Worm (Caenorhabditis elegans) whole organism, early embryonic: ENCODE data around the gene cox-18.

Experiments
- B0310.2 ChIP-seq: sonication (generic microtip); optimal IDR thresholded peaks from 2 replicates; lab custom pipeline; 2016; ENCODE audit warnings: mild to moderate bottlenecking, missing genetic modification characterization, missing compliant biosample characterization
- F13C5.2 ChIP-seq: sonication (generic microtip); optimal IDR thresholded peaks from 2 replicates; lab custom pipeline; 2017; ENCODE audit warnings: mild to moderate bottlenecking, missing genetic modification characterization, inconsistent platforms, missing compliant biosample characterization
- aly-1 ChIP-seq: sonication (generic microtip); optimal IDR thresholded peaks from 2 replicates; lab custom pipeline; 2016; ENCODE audit warnings: missing genetic modification characterization, missing compliant biosample characterization
- ama-1 ChIP-seq: fragments of 150-350 bp; optimal IDR thresholded peaks from 2 replicates; lab custom pipeline; 2014
- ceh-13 ChIP-seq: fragments of 200-800 bp; sonication (Bioruptor generic); optimal IDR thresholded peaks from 2 replicates; lab custom pipeline; 2018; ENCODE audit warnings: mild to moderate bottlenecking, missing genetic modification characterization, missing compliant biosample characterization
- ets-7 ChIP-seq: sonication (generic microtip); optimal IDR thresholded peaks from 2 replicates; lab custom pipeline; 2016; ENCODE audit warnings: missing genotype, missing genetic modification characterization, missing compliant biosample characterization
- flt-1 ChIP-seq: fragments of 200-800 bp; sonication (Bioruptor generic); IDR thresholded peaks from 2 replicates; pipeline ENCODE4 v1.3.6; 2022; ENCODE audit warnings: missing genetic modification characterization, missing compliant biosample characterization
- hmbx-1 ChIP-seq: sonication (generic microtip); optimal IDR thresholded peaks from 2 replicates; lab custom pipeline; 2016; ENCODE audit warnings: mild to moderate bottlenecking, missing genetic modification characterization, missing compliant biosample characterization
- hmg-4 ChIP-seq: fragments of 200-800 bp; sonication (Bioruptor generic); optimal IDR thresholded peaks from 2 replicates; lab custom pipeline; 2018; ENCODE audit warnings: mild to moderate bottlenecking, missing genetic modification characterization, missing compliant biosample characterization
- hnd-1 ChIP-seq: sonication (generic microtip); optimal IDR thresholded peaks from 2 replicates; lab custom pipeline; 2016; ENCODE audit warnings: missing genetic modification characterization, missing compliant biosample characterization
- scrt-1 ChIP-seq: fragments of 200-800 bp; sonication (Bioruptor generic); IDR thresholded peaks from 2 replicates; pipeline ENCODE4 v1.3.6; 2022; ENCODE audit warnings: missing genetic modification characterization, missing compliant biosample characterization
- sea-1 ChIP-seq: fragments of 200-800 bp; sonication (Bioruptor generic); conservative IDR thresholded peaks from 2 replicates; pipeline ENCODE4 v1.3.6; 2022; ENCODE audit warnings: missing genetic modification characterization, missing compliant biosample characterization
- tbx-37 ChIP-seq: fragments of 200-800 bp; sonication (Bioruptor generic); conservative IDR thresholded peaks from 2 replicates; pipeline ENCODE4 v1.3.6; 2022; ENCODE audit warnings: missing genetic modification reagents, missing genetic modification characterization, missing compliant biosample characterization

- TF ChIP-seq B0310.2 (tag; lab: Kevin White, UChicago) = no peak
- TF ChIP-seq flt-1 (GFP tag; lab: Robert Waterston, UW) = no peak
- TF ChIP-seq tbx-37 (GFP tag; lab: Robert Waterston, UW) = no peak
- no peak for TF ChIP-seq ama-1 (lab: Kevin White, UChicago)
- TF ChIP-seq hmbx-1 (tag; lab: Kevin White, UChicago) = no peak
- no peak for TF ChIP-seq sea-1
- TF ChIP-seq ets-7 (tag; lab: Kevin White, UChicago) = no peak
- no peak for TF ChIP-seq aly-1 (tag; lab: Kevin White, UChicago)
- TF ChIP-seq scrt-1 (GFP tag; lab: Robert Waterston, UW) = no peak
- TF ChIP-seq hnd-1 (tag; lab: Kevin White, UChicago) = no peak
- TF ChIP-seq ceh-13 (GFP tag; lab: Kevin White, UChicago) = no peak
- no peak for TF ChIP-seq F13C5.2
- TF ChIP-seq hmg-4 (GFP tag; lab: Kevin White, UChicago) = no peak
These were observed 26.1 kb downstream of the cox-18 start for ce11 chrIV:1123357-1123756.
